Comparison of ENCODE assay signal across 2 fruit fly cellular contexts in the genomic region with DNA sequence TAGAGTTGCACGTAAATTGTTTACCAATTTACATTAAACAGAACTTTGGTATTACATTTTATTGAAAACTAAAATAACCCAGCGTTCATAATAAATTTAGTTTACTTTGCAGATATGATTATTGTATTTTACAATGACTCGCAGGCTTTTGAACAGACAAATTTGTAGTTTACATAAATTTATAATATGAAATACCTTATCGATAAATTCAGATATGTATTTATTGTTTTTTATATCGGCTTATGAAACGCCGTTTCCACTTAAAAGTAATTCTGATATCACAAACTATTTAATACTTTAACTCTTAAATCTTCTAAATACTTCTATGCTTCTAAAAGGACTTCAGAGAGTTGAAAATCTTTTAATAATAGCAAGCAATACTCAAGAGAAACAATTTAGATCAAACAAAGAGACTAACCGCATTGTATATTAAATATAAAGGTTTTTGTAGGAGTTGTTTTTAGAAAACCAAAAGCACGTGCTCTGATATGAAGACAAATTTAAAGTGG.
TF ChIP-seq lines count a peak whose summit lies in the region.

PIP4K (minus strand) TSS at position 196 of the 509 bp plus-strand sequence.

TF ChIP-seq in whole organism, embryonic, 481 proteins besides CTCF, POLR2A, EP300 and RAD21 (continued from another document and continues in another):
- TF ChIP-seq HmgZ (tag; optimal IDR thresholded peaks at IDR 0.05; lab: Kevin White, UChicago) (no peak), so (GFP tag; IDR thresholded peaks at IDR 0.05; lab: Robert Waterston, UW) (no peak), Taf1 (GFP tag; IDR thresholded peaks at IDR 0.05; lab: Robert Waterston, UW) (no peak), CG7786 (GFP tag; optimal IDR thresholded peaks at IDR 0.05; lab: Kevin White, UChicago) (no peak), ci (GFP tag; IDR thresholded peaks at IDR 0.05; lab: Robert Waterston, UW) (no peak), CG3407 (GFP tag; optimal IDR thresholded peaks at IDR 0.05; lab: Kevin White, UChicago) (no peak), trh (GFP tag; optimal IDR thresholded peaks at IDR 0.05; lab: Kevin White, UChicago) (no peak), repo (GFP tag; optimal IDR thresholded peaks at IDR 0.05; lab: Kevin White, UChicago) (no peak), CG18262 (tag; optimal IDR thresholded peaks at IDR 0.05; lab: Kevin White, UChicago) (peak; percentile 9), nom (GFP tag; optimal IDR thresholded peaks at IDR 0.05; lab: Kevin White, UChicago) (peak; percentile 2), slou (GFP tag; optimal IDR thresholded peaks at IDR 0.05; lab: Kevin White, UChicago) (no peak), jigr1 (GFP tag; IDR thresholded peaks at IDR 0.05; lab: Robert Waterston, UW) (no peak), Stat92E (GFP tag; optimal IDR thresholded peaks at IDR 0.05; lab: Kevin White, UChicago) (peak in 1 of 3 experiments; percentile 78), CG2116 (GFP tag; optimal IDR thresholded peaks at IDR 0.05; lab: Kevin White, UChicago) (peak; percentile 95), H15 (GFP tag; IDR thresholded peaks at IDR 0.05; lab: Robert Waterston, UW) (no peak), Mad (GFP tag; optimal IDR thresholded peaks at IDR 0.05; lab: Kevin White, UChicago) (no peak), CG4707 (GFP tag; optimal IDR thresholded peaks at IDR 0.05; lab: Kevin White, UChicago) (no peak), CG4424 (GFP tag; optimal IDR thresholded peaks at IDR 0.05; lab: Kevin White, UChicago) (no peak), ssp (GFP tag; IDR thresholded peaks at IDR 0.05; lab: Robert Waterston, UW) (peak; percentile 97), CG11695 (GFP tag; IDR thresholded peaks at IDR 0.05; lab: Robert Waterston, UW) (no peak), row (GFP tag; IDR thresholded peaks at IDR 0.05; lab: Robert Waterston, UW) (peak; percentile 71; the same call in 2 of the 3 replicates), otp (GFP tag; IDR thresholded peaks at IDR 0.05; lab: Robert Waterston, UW) (no peak), CG2889 (GFP tag; IDR thresholded peaks at IDR 0.05; lab: Robert Waterston, UW) (no peak), sens-2 (GFP tag; IDR thresholded peaks at IDR 0.05; lab: Robert Waterston, UW) (no peak), zen (tag; optimal IDR thresholded peaks at IDR 0.05; lab: Kevin White, UChicago) (no peak), p53 (GFP tag; optimal IDR thresholded peaks at IDR 0.05; lab: Kevin White, UChicago) (no peak), fru (optimal IDR thresholded peaks at IDR 0.05; lab: Kevin White, UChicago) (no peak), Hand (GFP tag; optimal IDR thresholded peaks at IDR 0.05; lab: Kevin White, UChicago) (no peak), Dip2 (GFP tag; IDR thresholded peaks at IDR 0.05; lab: Robert Waterston, UW) (no peak), Drgx (GFP tag; IDR thresholded peaks at IDR 0.05; lab: Robert Waterston, UW) (no peak), CG10565 (GFP tag; optimal IDR thresholded peaks at IDR 0.05; lab: Kevin White, UChicago) (no peak), CG17568 (GFP tag; optimal IDR thresholded peaks at IDR 0.05; lab: Kevin White, UChicago) (no peak), ranshi (GFP tag; IDR thresholded peaks at IDR 0.05; lab: Robert Waterston, UW) (no peak), stwl (tag; optimal IDR thresholded peaks at IDR 0.05; lab: Kevin White, UChicago) (no peak), Oli (tag; optimal IDR thresholded peaks at IDR 0.05; lab: Kevin White, UChicago) (no peak), lov (optimal IDR thresholded peaks at IDR 0.05; lab: Kevin White, UChicago) (no peak), lov (GFP tag; IDR thresholded peaks at IDR 0.05; lab: Robert Waterston, UW) (no peak), CG3995 (GFP tag; optimal IDR thresholded peaks at IDR 0.05; lab: Kevin White, UChicago) (peak; percentile 12), CG17385 (GFP tag; optimal IDR thresholded peaks at IDR 0.05; lab: Kevin White, UChicago) (no peak), CG17802 (tag; optimal IDR thresholded peaks at IDR 0.05; lab: Kevin White, UChicago) (peak; percentile 94), Nf-YC (tag; optimal IDR thresholded peaks at IDR 0.05; lab: Kevin White, UChicago) (no peak), emc (GFP tag; optimal IDR thresholded peaks at IDR 0.05; lab: Kevin White, UChicago) (no peak), CG33557 (GFP tag; optimal IDR thresholded peaks at IDR 0.05; lab: Kevin White, UChicago) (peak; percentile 37), GATAe (GFP tag; conservative IDR thresholded peaks at IDR 0.05; lab: Robert Waterston, UW) (no peak), Ada2b (GFP tag; IDR thresholded peaks at IDR 0.05; lab: Robert Waterston, UW) (no peak), Med (GFP tag; lab: Kevin White, UChicago) (no peak), ro (GFP tag; IDR thresholded peaks at IDR 0.05; lab: Robert Waterston, UW) (no peak), Pdp1 (GFP tag; optimal IDR thresholded peaks at IDR 0.05; lab: Kevin White, UChicago) (peak in 1 of 2 experiments; percentile 7), CG10267 (tag; optimal IDR thresholded peaks at IDR 0.05; lab: Kevin White, UChicago) (peak; percentile 11), CG1603 (tag; optimal IDR thresholded peaks at IDR 0.05; lab: Kevin White, UChicago) (peak; percentile 85), Ets65A (GFP tag; lab: Kevin White, UChicago) (no peak), CG3726 (GFP tag; IDR thresholded peaks at IDR 0.05; lab: Robert Waterston, UW) (no peak), kni (GFP tag; optimal IDR thresholded peaks at IDR 0.05; lab: Kevin White, UChicago) (no peak), bab2 (GFP tag; optimal IDR thresholded peaks at IDR 0.05; lab: Kevin White, UChicago) (no peak), E2f2 (GFP tag; IDR thresholded peaks at IDR 0.05; lab: Robert Waterston, UW) (no peak), bcd (GFP tag; optimal IDR thresholded peaks at IDR 0.05; lab: Kevin White, UChicago) (no peak), CG15269 (tag; optimal IDR thresholded peaks at IDR 0.05; lab: Kevin White, UChicago) (no peak), dmrt11E (tag; optimal IDR thresholded peaks at IDR 0.05; lab: Kevin White, UChicago) (peak; percentile 31), MESR4 (GFP tag; optimal IDR thresholded peaks at IDR 0.05; lab: Kevin White, UChicago) (peak; percentile 77), lilli (GFP tag; optimal IDR thresholded peaks at IDR 0.05; lab: Kevin White, UChicago) (no peak), CG11723 (GFP tag; optimal IDR thresholded peaks at IDR 0.05; lab: Kevin White, UChicago) (peak; percentile 63), CG12299 (tag; optimal IDR thresholded peaks at IDR 0.05; lab: Kevin White, UChicago) (no peak), hb (GFP tag; IDR thresholded peaks at IDR 0.05; lab: Robert Waterston, UW; ENCODE audit: partially characterized antibody) (no peak), B-H1 (GFP tag; IDR thresholded peaks at IDR 0.05; lab: Robert Waterston, UW) (no peak), CG7271 (tag; optimal IDR thresholded peaks at IDR 0.05; lab: Kevin White, UChicago) (no peak), CG12659 (GFP tag; optimal IDR thresholded peaks at IDR 0.05; lab: Kevin White, UChicago) (peak; percentile 59), ftz-f1 (GFP tag; optimal IDR thresholded peaks at IDR 0.05; lab: Kevin White, UChicago) (no peak), PHDP (tag; optimal IDR thresholded peaks at IDR 0.05; lab: Kevin White, UChicago) (no peak)

TF ChIP-seq in whole organism, prepupa, 60 proteins besides CTCF, POLR2A, EP300 and RAD21 (continued from another document):
- TF ChIP-seq ss (GFP tag; optimal IDR thresholded peaks at IDR 0.05; lab: Kevin White, UChicago) (no peak), CG6163 (GFP tag; IDR thresholded peaks at IDR 0.05; lab: Robert Waterston, UW) (no peak), acj6 (GFP tag; optimal IDR thresholded peaks at IDR 0.05; lab: Kevin White, UChicago) (no peak), Hr38 (GFP tag; optimal IDR thresholded peaks at IDR 0.05; lab: Kevin White, UChicago) (no peak), CG8319 (GFP tag; optimal IDR thresholded peaks at IDR 0.05; lab: Kevin White, UChicago) (no peak), CG1621 (tag; optimal IDR thresholded peaks at IDR 0.05; lab: Kevin White, UChicago) (no peak), CG11762 (GFP tag; optimal IDR thresholded peaks at IDR 0.05; lab: Kevin White, UChicago; ENCODE audit: insufficient read depth) (no peak), CG10669 (GFP tag; optimal IDR thresholded peaks at IDR 0.05; lab: Kevin White, UChicago) (no peak), Hr39 (GFP tag; optimal IDR thresholded peaks at IDR 0.05; lab: Kevin White, UChicago) (no peak), Lpt (GFP tag; optimal IDR thresholded peaks at IDR 0.05; lab: Kevin White, UChicago) (no peak), pdm3 (GFP tag; optimal IDR thresholded peaks at IDR 0.05; lab: Kevin White, UChicago) (no peak), dac (GFP tag; optimal IDR thresholded peaks at IDR 0.05; lab: Kevin White, UChicago) (no peak), Sox14 (GFP tag; optimal IDR thresholded peaks at IDR 0.05; lab: Kevin White, UChicago) (no peak), Sox15 (GFP tag; optimal IDR thresholded peaks at IDR 0.05; lab: Kevin White, UChicago) (no peak), CG16779 (tag; optimal IDR thresholded peaks at IDR 0.05; lab: Kevin White, UChicago) (no peak), Met (GFP tag; optimal IDR thresholded peaks at IDR 0.05; lab: Kevin White, UChicago) (no peak), Smox (GFP tag; optimal IDR thresholded peaks at IDR 0.05; lab: Kevin White, UChicago) (peak; percentile 34), CG8119 (GFP tag; IDR thresholded peaks at IDR 0.05; lab: Robert Waterston, UW) (no peak), CG11294 (GFP tag; IDR thresholded peaks at IDR 0.05; lab: Robert Waterston, UW) (no peak), Hr4 (GFP tag; optimal IDR thresholded peaks at IDR 0.05; lab: Kevin White, UChicago) (no peak), CG6276 (GFP tag; optimal IDR thresholded peaks at IDR 0.05; lab: Kevin White, UChicago) (no peak), Gug (GFP tag; IDR thresholded peaks at IDR 0.05; lab: Robert Waterston, UW) (no peak), vri (GFP tag; optimal IDR thresholded peaks at IDR 0.05; lab: Kevin White, UChicago) (no peak), Ets96B (tag; optimal IDR thresholded peaks at IDR 0.05; lab: Kevin White, UChicago) (peak; percentile 13), CG9139 (GFP tag; optimal IDR thresholded peaks at IDR 0.05; lab: Kevin White, UChicago) (no peak), CG6808 (GFP tag; optimal IDR thresholded peaks at IDR 0.05; lab: Kevin White, UChicago) (no peak), CG10631 (GFP tag; optimal IDR thresholded peaks at IDR 0.05; lab: Kevin White, UChicago) (no peak), net (GFP tag; optimal IDR thresholded peaks at IDR 0.05; lab: Kevin White, UChicago) (no peak), Ets21C (GFP tag; optimal IDR thresholded peaks at IDR 0.05; lab: Kevin White, UChicago) (no peak), cyc (GFP tag; optimal IDR thresholded peaks at IDR 0.05; lab: Kevin White, UChicago) (peak; percentile 1), Eip93F (GFP tag; optimal IDR thresholded peaks at IDR 0.05; lab: Kevin White, UChicago) (no peak), CG6792 (GFP tag; optimal IDR thresholded peaks at IDR 0.05; lab: Kevin White, UChicago) (no peak), fd59A (GFP tag; optimal IDR thresholded peaks at IDR 0.05; lab: Kevin White, UChicago) (no peak)
